Fruit fly (Drosophila melanogaster): ENCODE measurements around the gene CG40485.
A peak's percentile ranks its signal among the peaks of the same experiment; 100 is the strongest.

CG40485 gene

dm6 chrX:22962260-22962659 lies at the start of gene CG40485:
CG40485 (minus strand) TSS chrX:22962360.
- TF ChIP-seq CG12605 (GFP tag; IDR thresholded peaks at IDR 0.05) (no peak), D1 (tag; optimal IDR thresholded peaks at IDR 0.05) (no peak), CG15710 (tag; optimal IDR thresholded peaks at IDR 0.05) (no peak), CG14655 (GFP tag; optimal IDR thresholded peaks at IDR 0.05) (no peak), EcR (GFP tag; optimal IDR thresholded peaks at IDR 0.05) (no peak), Pif1A (GFP tag; optimal IDR thresholded peaks at IDR 0.05) (no peak), CG32121 (GFP tag; IDR thresholded peaks at IDR 0.05) (no peak), Pif1B (GFP tag; optimal IDR thresholded peaks at IDR 0.05) (no peak), CG34367 (tag; optimal IDR thresholded peaks at IDR 0.05) (no peak), CG8301 (tag; optimal IDR thresholded peaks at IDR 0.05) (no peak), gl (tag; optimal IDR thresholded peaks at IDR 0.05) (no peak), CG9948 (tag; optimal IDR thresholded peaks at IDR 0.05) (no peak), CG10348 (GFP tag; IDR thresholded peaks at IDR 0.05) (no peak), CG13204 (GFP tag; optimal IDR thresholded peaks at IDR 0.05) (no peak), CG4496 (GFP tag; IDR thresholded peaks at IDR 0.05) (no peak)

dm6 chrX:23011859-23012258 lies 49.7 kb upstream of the CG40485 start:
- TF ChIP-seq CG32121 (GFP tag; IDR thresholded peaks at IDR 0.05): no peak
- no peak for TF ChIP-seq gl (tag; optimal IDR thresholded peaks at IDR 0.05)
- TF ChIP-seq CG8301 (tag; optimal IDR thresholded peaks at IDR 0.05): no peak
- no peak for TF ChIP-seq CG10348 (GFP tag; IDR thresholded peaks at IDR 0.05)
- no peak for TF ChIP-seq CG13204 (GFP tag; optimal IDR thresholded peaks at IDR 0.05)
- TF ChIP-seq Pif1A (GFP tag; optimal IDR thresholded peaks at IDR 0.05): no peak
- no peak for TF ChIP-seq CG4496 (GFP tag; IDR thresholded peaks at IDR 0.05)
- no peak for TF ChIP-seq EcR (GFP tag; optimal IDR thresholded peaks at IDR 0.05)
- no peak for TF ChIP-seq fd96Ca (GFP tag; IDR thresholded peaks at IDR 0.05)
- TF ChIP-seq Ets98B (GFP tag; IDR thresholded peaks at IDR 0.05): no peak
- TF ChIP-seq D1 (tag; optimal IDR thresholded peaks at IDR 0.05): no peak
- TF ChIP-seq CG34367 (tag; optimal IDR thresholded peaks at IDR 0.05): no peak
- no peak for TF ChIP-seq CG9948 (tag; optimal IDR thresholded peaks at IDR 0.05)
- no peak for TF ChIP-seq CG14655 (GFP tag; optimal IDR thresholded peaks at IDR 0.05)
- no peak for TF ChIP-seq CG17806 (tag; optimal IDR thresholded peaks at IDR 0.05)
- no peak for TF ChIP-seq rn (GFP tag; IDR thresholded peaks at IDR 0.05)
- no peak for TF ChIP-seq CG12605 (GFP tag; IDR thresholded peaks at IDR 0.05)

dm6 chrX:23011203-23011602 lies 49.0 kb upstream of the CG40485 start, which contains the start of gene FucTC:
FucTC (minus strand) TSS chrX:23011303.
- no peak for TF ChIP-seq fd96Ca (GFP tag; IDR thresholded peaks at IDR 0.05)
- no peak for TF ChIP-seq Ets98B (GFP tag; IDR thresholded peaks at IDR 0.05)
- no peak for TF ChIP-seq CG13204 (GFP tag; optimal IDR thresholded peaks at IDR 0.05)
- TF ChIP-seq CG32121 (GFP tag; IDR thresholded peaks at IDR 0.05): no peak
- TF ChIP-seq CG8159 (tag; optimal IDR thresholded peaks at IDR 0.05): no peak
- no peak for TF ChIP-seq CG14655 (GFP tag; optimal IDR thresholded peaks at IDR 0.05)
- no peak for TF ChIP-seq CG10348 (GFP tag; IDR thresholded peaks at IDR 0.05)
- no peak for TF ChIP-seq CG12605 (GFP tag; IDR thresholded peaks at IDR 0.05)
- no peak for TF ChIP-seq Pif1A (GFP tag; optimal IDR thresholded peaks at IDR 0.05)
- TF ChIP-seq D1 (tag; optimal IDR thresholded peaks at IDR 0.05): no peak
- no peak for TF ChIP-seq gl (tag; optimal IDR thresholded peaks at IDR 0.05)
- no peak for TF ChIP-seq CG9948 (tag; optimal IDR thresholded peaks at IDR 0.05)
- no peak for TF ChIP-seq EcR (GFP tag; optimal IDR thresholded peaks at IDR 0.05)
- no peak for TF ChIP-seq Snoo (tag; optimal IDR thresholded peaks at IDR 0.05)
- no peak for TF ChIP-seq Pif1B (GFP tag; optimal IDR thresholded peaks at IDR 0.05)
- TF ChIP-seq CG34367 (tag; optimal IDR thresholded peaks at IDR 0.05): no peak
- no peak for TF ChIP-seq CG8301 (tag; optimal IDR thresholded peaks at IDR 0.05)
- no peak for TF ChIP-seq CG17806 (tag; optimal IDR thresholded peaks at IDR 0.05)
- no peak for TF ChIP-seq rn (GFP tag; IDR thresholded peaks at IDR 0.05)
- TF ChIP-seq CG15710 (tag; optimal IDR thresholded peaks at IDR 0.05): no peak

dm6 chrX:23010651-23011050 lies 48.5 kb upstream of the CG40485 start:
- no peak for TF ChIP-seq CG32121 (GFP tag; IDR thresholded peaks at IDR 0.05)
- no peak for TF ChIP-seq CG12605 (GFP tag; IDR thresholded peaks at IDR 0.05)
- TF ChIP-seq CG8301 (tag; optimal IDR thresholded peaks at IDR 0.05): no peak
- TF ChIP-seq Pif1A (GFP tag; optimal IDR thresholded peaks at IDR 0.05): no peak
- TF ChIP-seq fd96Ca (GFP tag; IDR thresholded peaks at IDR 0.05): no peak
- TF ChIP-seq Snoo (tag; optimal IDR thresholded peaks at IDR 0.05): no peak
- TF ChIP-seq CG9948 (tag; optimal IDR thresholded peaks at IDR 0.05): no peak
- no peak for TF ChIP-seq CG13204 (GFP tag; optimal IDR thresholded peaks at IDR 0.05)
- TF ChIP-seq CG15710 (tag; optimal IDR thresholded peaks at IDR 0.05): no peak
- TF ChIP-seq Pif1B (GFP tag; optimal IDR thresholded peaks at IDR 0.05): no peak

- TF ChIP-seq rn (GFP tag; IDR thresholded peaks at IDR 0.05) (no peak), fd96Ca (GFP tag; IDR thresholded peaks at IDR 0.05) (no peak), CG17806 (tag; optimal IDR thresholded peaks at IDR 0.05) (no peak), CG14655 (GFP tag; optimal IDR thresholded peaks at IDR 0.05) (peak; percentile 18), Pif1A (GFP tag; optimal IDR thresholded peaks at IDR 0.05) (no peak), CG34367 (tag; optimal IDR thresholded peaks at IDR 0.05) (no peak), Pif1B (GFP tag; optimal IDR thresholded peaks at IDR 0.05) (no peak)
These were observed 45.2 kb upstream of the CG40485 start for dm6 chrX:23007399-23007798.

- TF ChIP-seq Pif1A (GFP tag; optimal IDR thresholded peaks at IDR 0.05) (no peak), CG8159 (tag; optimal IDR thresholded peaks at IDR 0.05) (no peak)
These were observed 44.8 kb upstream of the CG40485 start for dm6 chrX:23006925-23007324.
